Fruit fly (Drosophila melanogaster) whole organism, embryonic: ENCODE measurements around the gene ScpX.

Experiments
- Bgb ChIP-seq: fragments of 200-800 bp; sonication (Bioruptor generic); IDR thresholded peaks from 2 replicates; pipeline ENCODE4 v1.3.6; 2022; ENCODE audit warnings: missing biosample characterization, missing genetic modification characterization; ENCODE audit not compliant: partially characterized antibody
- CG11504 ChIP-seq: fragments of 200-800 bp; sonication (Bioruptor generic); optimal IDR thresholded peaks from 3 replicates; lab custom pipeline; 2019; ENCODE audit warnings: missing biosample characterization, mild to moderate bottlenecking, missing genetic modification characterization, moderate library complexity
- CG12071 ChIP-seq: fragments of 200-800 bp; sonication (Bioruptor generic); optimal IDR thresholded peaks from 3 replicates; lab custom pipeline; 2018; ENCODE audit warnings: missing biosample characterization, mild to moderate bottlenecking, missing genetic modification characterization
- CG12769 ChIP-seq: fragments of 200-800 bp; sonication (Bioruptor generic); optimal IDR thresholded peaks from 2 replicates; lab custom pipeline; 2019; ENCODE audit warnings: missing biosample characterization, mild to moderate bottlenecking, missing genetic modification characterization, moderate library complexity
- CG14014 ChIP-seq: fragments of 200-800 bp; sonication (Bioruptor generic); IDR thresholded peaks from 2 replicates; pipeline ENCODE4 v1.3.6; 2022; ENCODE audit warnings: missing biosample characterization, missing genetic modification characterization
- CG14710 ChIP-seq: fragments of 200-800 bp; sonication (Bioruptor generic); optimal IDR thresholded peaks from 3 replicates; lab custom pipeline; 2019; ENCODE audit warnings: missing biosample characterization, mild to moderate bottlenecking, missing genetic modification characterization, moderate library complexity
- CG15269 ChIP-seq: fragments of 200-800 bp; sonication (Bioruptor generic); optimal IDR thresholded peaks from 2 replicates; lab custom pipeline; 2018; ENCODE audit warnings: missing biosample characterization, mild to moderate bottlenecking, missing genetic modification characterization, moderate library complexity
- CG15514 ChIP-seq: fragments of 200-800 bp; sonication (Bioruptor generic); optimal IDR thresholded peaks from 3 replicates; lab custom pipeline; 2017; ENCODE audit warnings: missing biosample characterization, missing genetic modification characterization, mild to moderate bottlenecking, moderate library complexity, missing genetic modification reagents
- CG1647 ChIP-seq: fragments of 200-800 bp; sonication (Bioruptor generic); optimal IDR thresholded peaks from 3 replicates; lab custom pipeline; 2016; ENCODE audit warnings: missing biosample characterization, missing genetic modification characterization
- CG17568 ChIP-seq: fragments of 200-800 bp; sonication (Bioruptor generic); optimal IDR thresholded peaks from 2 replicates; lab custom pipeline; 2018; ENCODE audit warnings: missing biosample characterization, mild to moderate bottlenecking, missing genetic modification characterization, moderate library complexity
- CG18599 ChIP-seq: fragments of 200-800 bp; sonication (Bioruptor generic); optimal IDR thresholded peaks from 3 replicates; lab custom pipeline; 2017; ENCODE audit warnings: missing biosample characterization, missing genetic modification characterization, mild to moderate bottlenecking, moderate library complexity, missing genetic modification reagents
- CG30431 ChIP-seq: fragments of 200-800 bp; sonication (Bioruptor generic); optimal IDR thresholded peaks from 2 replicates; lab custom pipeline; 2017; ENCODE audit warnings: missing biosample characterization, missing genetic modification characterization
- CG42726 ChIP-seq: fragments of 200-800 bp; sonication (Bioruptor generic); IDR thresholded peaks from 2 replicates; pipeline ENCODE4 v1.3.6; 2022; ENCODE audit warnings: missing biosample characterization, missing genetic modification characterization; ENCODE audit not compliant: partially characterized antibody
- CG4328 ChIP-seq: fragments of 200-800 bp; sonication (Bioruptor generic); optimal IDR thresholded peaks from 3 replicates; lab custom pipeline; 2017; ENCODE audit warnings: missing biosample characterization, missing genetic modification reagents, missing genetic modification characterization
- CG9609 ChIP-seq: fragments of 200-800 bp; sonication (Bioruptor generic); optimal IDR thresholded peaks from 3 replicates; lab custom pipeline; 2016; ENCODE audit warnings: missing biosample characterization, missing genetic modification characterization
- CTCF ChIP-seq: fragments of 200-800 bp; sonication (Bioruptor generic); optimal IDR thresholded peaks from 2 replicates; lab custom pipeline; 2017; ENCODE audit warnings: missing biosample characterization, mild to moderate bottlenecking, missing genetic modification characterization, moderate library complexity
- CrebB ChIP-seq: fragments of 200-800 bp; sonication (Bioruptor generic); optimal IDR thresholded peaks from 3 replicates; lab custom pipeline; 2018; ENCODE audit warnings: missing biosample characterization, mild to moderate bottlenecking, missing genetic modification characterization
- Deaf1 ChIP-seq: fragments of 200-800 bp; optimal IDR thresholded peaks from 3 replicates; lab custom pipeline; 2019; ENCODE audit warnings: missing biosample characterization, mild to moderate bottlenecking, missing genetic modification characterization, moderate library complexity
- E2f1 ChIP-seq: fragments of 200-800 bp; sonication (Bioruptor generic); IDR thresholded peaks from 2 replicates; pipeline ENCODE4 v1.3.6; 2022; ENCODE audit warnings: missing biosample characterization, missing genetic modification characterization
- Ets65A ChIP-seq: fragments of 200-800 bp; sonication (Bioruptor generic); peaks from one replicate; lab custom pipeline; 2016; ENCODE audit warnings: missing biosample characterization, missing genetic modification characterization
- Med ChIP-seq: fragments of 200-800 bp; sonication (Bioruptor generic); peaks from one replicate; lab custom pipeline; 2016; ENCODE audit warnings: missing biosample characterization, missing genetic modification characterization, mild to moderate bottlenecking, inconsistent platforms, moderate library complexity
- Optix ChIP-seq: fragments of 200-800 bp; sonication (Bioruptor generic); IDR thresholded peaks from 3 replicates; pipeline ENCODE4 v1.3.6; 2022; ENCODE audit warnings: missing biosample characterization, missing genetic modification characterization
- Rfx ChIP-seq: fragments of 200-800 bp; sonication (Bioruptor generic); IDR thresholded peaks from 2 replicates; pipeline ENCODE4 v1.3.6; 2022; ENCODE audit warnings: missing biosample characterization, missing genetic modification characterization
- Sry-β ChIP-seq: fragments of 200-800 bp; sonication (Bioruptor generic); optimal IDR thresholded peaks from 2 replicates; lab custom pipeline; 2018; ENCODE audit warnings: missing biosample characterization, mild to moderate bottlenecking, missing genetic modification characterization, moderate library complexity
- Sry-δ ChIP-seq: fragments of 200-800 bp; sonication (Bioruptor generic); optimal IDR thresholded peaks from 2 replicates; lab custom pipeline; 2016; ENCODE audit warnings: missing biosample characterization, missing genetic modification characterization
- amos ChIP-seq: fragments of 200-800 bp; sonication (Bioruptor generic); IDR thresholded peaks from 2 replicates; pipeline ENCODE4 v1.3.6; 2022; ENCODE audit warnings: missing biosample characterization, missing genetic modification characterization; ENCODE audit not compliant: partially characterized antibody
- cwo ChIP-seq: fragments of 200-800 bp; sonication (Bioruptor generic); optimal IDR thresholded peaks from 3 replicates; lab custom pipeline; 2017; ENCODE audit warnings: missing biosample characterization, missing genetic modification characterization, mild to moderate bottlenecking, moderate library complexity, missing genetic modification reagents
- dpn ChIP-seq, 2 experiments: fragments of 200-800 bp; sonication (Bioruptor generic); optimal IDR thresholded peaks; 3 replicates each; lab custom pipeline; 2016; ENCODE audit warnings: missing biosample characterization in 2 of 2, missing genetic modification characterization in 2 of 2
- emc ChIP-seq: fragments of 200-800 bp; sonication (Bioruptor generic); optimal IDR thresholded peaks from 2 replicates; lab custom pipeline; 2016; ENCODE audit warnings: missing biosample characterization, missing genetic modification characterization
- ewg ChIP-seq: fragments of 200-800 bp; sonication (Bioruptor generic); optimal IDR thresholded peaks from 3 replicates; lab custom pipeline; 2017; ENCODE audit warnings: mild to moderate bottlenecking, missing biosample characterization, missing genetic modification reagents, missing genetic modification characterization
- fru ChIP-seq: fragments of >200 bp; optimal IDR thresholded peaks from 2 replicates; lab custom pipeline; 2017
- gem ChIP-seq: fragments of 200-800 bp; sonication (Bioruptor generic); optimal IDR thresholded peaks from 2 replicates; lab custom pipeline; 2019; ENCODE audit warnings: missing biosample characterization, mild to moderate bottlenecking, missing genetic modification characterization, moderate library complexity
- hb ChIP-seq: fragments of 200-800 bp; sonication (Bioruptor generic); IDR thresholded peaks from 3 replicates; pipeline ENCODE4 v1.3.6; 2022; ENCODE audit warnings: missing biosample characterization, missing genetic modification characterization; ENCODE audit not compliant: partially characterized antibody
- hth ChIP-seq: fragments of >200 bp; optimal IDR thresholded peaks from 2 replicates; lab custom pipeline; 2017; ENCODE audit warnings: inconsistent platforms
- jing ChIP-seq: fragments of 200-800 bp; sonication (Bioruptor generic); optimal IDR thresholded peaks from 2 replicates; lab custom pipeline; 2018; ENCODE audit warnings: missing biosample characterization, mild to moderate bottlenecking, missing genetic modification characterization
- klu ChIP-seq: fragments of 200-800 bp; sonication (Bioruptor generic); IDR thresholded peaks from 2 replicates; pipeline ENCODE4 v1.3.6; 2022; ENCODE audit warnings: missing biosample characterization, missing genetic modification characterization
- mirr ChIP-seq: fragments of 200-800 bp; sonication (Bioruptor generic); optimal IDR thresholded peaks from 3 replicates; lab custom pipeline; 2018; ENCODE audit warnings: missing biosample characterization, mild to moderate bottlenecking, missing genetic modification characterization
- nerfin-1 ChIP-seq: fragments of 200-800 bp; sonication (Bioruptor generic); optimal IDR thresholded peaks from 3 replicates; lab custom pipeline; 2019; ENCODE audit warnings: missing biosample characterization, mild to moderate bottlenecking, missing genetic modification characterization, moderate library complexity
- nom ChIP-seq: fragments of 200-800 bp; sonication (Bioruptor generic); optimal IDR thresholded peaks from 2 replicates; lab custom pipeline; 2017; ENCODE audit warnings: missing biosample characterization, missing genetic modification characterization, mild to moderate bottlenecking, moderate library complexity, missing genetic modification reagents
- oc ChIP-seq: fragments of 200-800 bp; sonication (Bioruptor generic); optimal IDR thresholded peaks from 2 replicates; lab custom pipeline; 2018; ENCODE audit warnings: missing biosample characterization, mild to moderate bottlenecking, missing genetic modification characterization, moderate library complexity
- schlank ChIP-seq: fragments of 200-800 bp; sonication (Bioruptor generic); optimal IDR thresholded peaks from 2 replicates; lab custom pipeline; 2018; ENCODE audit warnings: missing biosample characterization, mild to moderate bottlenecking, missing genetic modification characterization
- sd ChIP-seq: fragments of 200-800 bp; sonication (Bioruptor generic); optimal IDR thresholded peaks from 3 replicates; lab custom pipeline; 2018; ENCODE audit warnings: missing biosample characterization, mild to moderate bottlenecking, missing genetic modification characterization, moderate library complexity
- sens ChIP-seq: fragments of 200-800 bp; sonication (Bioruptor generic); peaks from one replicate; lab custom pipeline; 2016; ENCODE audit warnings: missing biosample characterization, missing genetic modification characterization

The ScpX gene

DNA sequence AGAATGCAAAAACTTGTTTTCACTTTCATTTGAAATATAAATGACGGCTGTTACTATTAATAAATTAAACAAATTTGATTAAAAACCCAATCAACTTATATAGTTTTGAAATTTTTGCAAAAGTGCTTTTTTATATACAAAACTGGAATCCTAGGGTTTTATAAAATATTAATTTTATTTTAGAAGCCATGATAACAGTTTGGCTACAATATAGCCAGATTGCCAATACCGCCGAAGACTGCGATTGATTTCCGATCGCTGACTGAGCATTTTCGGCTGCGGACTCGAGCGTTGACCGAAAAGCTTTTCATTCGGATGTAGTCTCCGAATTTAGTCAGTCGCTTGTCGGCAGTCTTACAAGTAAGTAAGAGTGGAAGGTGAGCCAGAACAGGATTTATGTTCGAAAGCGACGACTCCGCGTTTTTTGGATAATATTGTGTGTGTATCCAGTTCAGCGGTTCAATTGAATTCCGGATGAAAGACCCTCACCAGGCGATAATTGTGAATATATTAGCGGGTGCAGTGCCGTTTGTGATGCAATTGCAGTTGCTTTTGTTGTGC lies 7.7 kb upstream of the ScpX start, which contains the start of gene Ugt36D1 (continued):
- TF ChIP-seq CG42726 (GFP tag; lab: Robert Waterston, UW) = peak; percentile 66
- peak in 1 of 2 experiments; percentile 0 for TF ChIP-seq dpn (GFP tag; optimal IDR thresholded peaks at IDR 0.05; lab: Kevin White, UChicago)
- TF ChIP-seq CG15514 (GFP tag; lab: Kevin White, UChicago) = peak; percentile 52
- no peak for TF ChIP-seq CG9609 (GFP tag; lab: Kevin White, UChicago)
- TF ChIP-seq CG14710 (tag; lab: Kevin White, UChicago) = peak; percentile 10
- peak; percentile 18 for TF ChIP-seq CG15269 (tag; lab: Kevin White, UChicago)
- TF ChIP-seq fru (lab: Kevin White, UChicago) = no peak
- peak; percentile 4 for TF ChIP-seq CrebB (tag; lab: Kevin White, UChicago)
- peak; percentile 41; the same call in 1 of the 2 replicates for TF ChIP-seq amos
- TF ChIP-seq nom = peak; percentile 15
- TF ChIP-seq mirr (GFP tag; lab: Kevin White, UChicago) = peak; percentile 9
- peak; percentile 33; the same call in 1 of the 2 replicates for TF ChIP-seq Rfx (GFP tag; lab: Robert Waterston, UW)
- TF ChIP-seq Sry-β (GFP tag; lab: Kevin White, UChicago) = peak; percentile 93
- no peak for TF ChIP-seq nerfin-1 (tag; lab: Kevin White, UChicago)
- peak; percentile 52 for TF ChIP-seq Bgb (GFP tag; lab: Robert Waterston, UW)
- TF ChIP-seq CG14014 (GFP tag; lab: Robert Waterston, UW) = 0 out of 2 replicates have a peak, but pooled peaks have one; percentile 23
- no peak for TF ChIP-seq hth (lab: Kevin White, UChicago)
- TF ChIP-seq ewg = peak; percentile 13

DNA sequence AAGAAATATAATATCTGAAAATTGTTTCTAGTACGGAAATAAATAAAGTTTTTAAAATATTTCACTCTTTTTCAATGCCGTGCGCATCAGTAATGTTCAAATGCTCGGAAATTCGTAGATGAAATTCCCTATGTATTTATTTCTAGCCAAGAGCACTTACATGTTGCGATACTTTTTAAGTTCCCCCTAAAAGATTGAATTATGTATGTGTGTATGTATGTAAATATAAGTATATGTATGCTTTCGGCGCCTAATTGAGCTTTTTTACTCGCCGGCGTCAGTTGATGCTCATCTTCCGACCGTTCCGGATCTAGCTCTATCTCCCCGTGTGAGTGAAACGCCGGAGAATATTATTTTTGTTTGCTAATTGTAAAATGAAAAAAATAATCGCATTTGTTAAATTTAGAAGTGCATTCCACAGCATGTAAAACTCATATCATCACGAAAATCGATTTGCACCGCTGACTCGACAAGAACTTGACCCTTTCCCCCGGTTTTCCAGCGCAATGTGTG lies 4.5 kb upstream of the ScpX start, which contains the start of gene Ugt36E1:
Gene Ugt36E1, plus strand, starts transcription at position 275 of the 513 bp plus-strand sequence.
- no peak for TF ChIP-seq cwo
- peak; percentile 62 for TF ChIP-seq CG11504 (tag; lab: Kevin White, UChicago)
- peak; percentile 3 for TF ChIP-seq Med (GFP tag; lab: Kevin White, UChicago)
- TF ChIP-seq Deaf1 (tag; lab: Kevin White, UChicago) = peak; percentile 10
- TF ChIP-seq sd (tag; lab: Kevin White, UChicago) = peak; percentile 10
- TF ChIP-seq sens (GFP tag; lab: Kevin White, UChicago) = peak; percentile 34
- TF ChIP-seq oc (tag; lab: Kevin White, UChicago) = no peak
- TF ChIP-seq CG15514 (GFP tag; lab: Kevin White, UChicago) = peak; percentile 92

DNA sequence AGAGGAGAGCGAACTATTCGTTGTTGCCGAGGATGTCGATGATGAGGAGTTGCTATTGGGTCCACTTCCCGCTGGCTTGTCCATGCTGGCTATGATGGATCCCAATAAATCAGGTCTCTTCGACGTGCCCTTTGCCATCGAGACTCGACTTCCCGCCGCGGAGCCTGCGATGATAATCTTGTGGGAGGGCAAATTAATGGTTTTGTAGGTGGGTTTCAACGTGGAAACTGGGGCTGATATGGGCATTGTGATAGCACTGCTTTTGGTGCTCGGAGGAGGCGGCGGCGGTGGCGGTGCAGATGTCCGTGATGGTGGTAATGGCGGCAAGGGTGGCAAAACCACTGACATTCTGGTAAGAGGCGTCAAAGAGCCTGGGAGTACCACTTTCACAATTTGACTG lies 3.5 kb downstream of the ScpX start:
- no peak for TF ChIP-seq gem
- TF ChIP-seq CG18599 (GFP tag; lab: Kevin White, UChicago) = no peak
- TF ChIP-seq Ets65A (GFP tag; lab: Kevin White, UChicago) = peak; percentile 55
- TF ChIP-seq, all 482 proteins: peak for 1

DNA sequence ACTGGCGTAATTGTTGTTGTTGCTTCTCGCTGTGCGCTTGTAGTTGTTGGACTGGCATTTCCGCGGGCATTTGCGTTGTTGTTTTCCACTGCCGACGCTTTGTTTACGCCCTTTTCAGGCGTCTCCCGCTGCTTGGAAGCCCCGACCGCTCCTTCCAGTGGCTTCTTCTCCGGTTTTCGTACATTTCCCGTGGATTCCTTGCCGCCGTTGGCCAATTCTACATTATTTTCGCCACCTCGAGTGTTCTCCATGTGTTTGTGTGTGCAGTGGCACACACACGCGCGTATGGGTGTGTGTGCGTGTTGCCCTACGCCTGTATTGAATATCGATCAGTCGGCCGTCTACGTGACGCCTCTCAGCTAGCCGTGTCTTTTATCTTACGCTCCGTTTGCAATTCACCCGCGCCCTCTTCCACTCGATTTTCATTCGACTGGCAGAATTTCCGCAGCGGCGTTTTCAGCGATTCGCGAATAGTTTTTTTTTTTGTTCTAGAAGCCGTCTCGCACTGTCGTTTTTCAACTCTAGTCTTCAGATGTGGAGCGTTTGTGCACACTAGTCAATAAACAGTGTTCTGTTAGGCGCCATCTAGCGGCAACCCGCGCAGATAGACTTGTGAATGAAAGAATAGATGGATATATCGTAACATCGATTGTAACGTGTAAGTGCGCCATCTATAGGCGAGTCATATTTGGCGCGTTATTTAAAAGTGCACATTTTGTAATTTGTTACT lies 8.3 kb downstream of the ScpX start, which contains the start of gene CG10600:
Gene CG10600, minus strand, starts transcription at position 537 of the 730 bp plus-strand sequence.
- no peak for TF ChIP-seq CG12769 (tag; lab: Kevin White, UChicago)
- TF ChIP-seq jing (GFP tag; lab: Kevin White, UChicago) = peak; percentile 13
- TF ChIP-seq E2f1 (GFP tag; lab: Robert Waterston, UW) = peak; percentile 64
- peak; percentile 100 for TF ChIP-seq CTCF (GFP tag; lab: Kevin White, UChicago)
- peak; percentile 76 for TF ChIP-seq emc (GFP tag; lab: Kevin White, UChicago)
- peak; percentile 84 for TF ChIP-seq CG1647 (GFP tag; lab: Kevin White, UChicago)
- TF ChIP-seq hb (GFP tag; lab: Robert Waterston, UW) = peak; percentile 67
- TF ChIP-seq schlank (tag; lab: Kevin White, UChicago) = peak; percentile 77
- TF ChIP-seq CG12071 (GFP tag; lab: Kevin White, UChicago) = peak; percentile 48
- no peak for TF ChIP-seq CG17568 (GFP tag; lab: Kevin White, UChicago)
- peak; percentile 58; the same call in 2 of the 3 replicates for TF ChIP-seq Optix (GFP tag; lab: Robert Waterston, UW)
- peak; percentile 64 for TF ChIP-seq klu (GFP tag; lab: Robert Waterston, UW)
- TF ChIP-seq CG4328 (GFP tag; lab: Kevin White, UChicago) = peak; percentile 65
- TF ChIP-seq CG15514 (GFP tag; lab: Kevin White, UChicago) = peak; percentile 95
- TF ChIP-seq Sry-δ (GFP tag; lab: Kevin White, UChicago) = peak; percentile 83
- TF ChIP-seq CG30431 (GFP tag; lab: Kevin White, UChicago) = peak; percentile 59
